Worm (Caenorhabditis elegans) whole organism, L3 larva: ENCODE measurements around the gene F38E1.3.

Experiments
- ZK546.5 ChIP-seq: sonication (generic microtip); optimal IDR thresholded peaks from 2 replicates; lab custom pipeline; 2017; ENCODE audit warnings: missing biosample characterization, missing genetic modification characterization
- aly-2 ChIP-seq: fragments of 150-350 bp; optimal IDR thresholded peaks from 2 replicates; lab custom pipeline; 2014; ENCODE audit warnings: missing biosample characterization, missing genetic modification characterization
- ama-1 ChIP-seq: fragments of 150-350 bp; optimal IDR thresholded peaks from 2 replicates; lab custom pipeline; 2018
- ceh-16 ChIP-seq: sonication (generic microtip); optimal IDR thresholded peaks from 2 replicates; lab custom pipeline; 2017; ENCODE audit warnings: missing biosample characterization, missing genetic modification characterization
- ceh-82 ChIP-seq: fragments of 150-350 bp; optimal IDR thresholded peaks from 2 replicates; lab custom pipeline; 2014; ENCODE audit warnings: missing biosample characterization, missing genetic modification characterization
- ceh-9 ChIP-seq: sonication (generic microtip); optimal IDR thresholded peaks from 2 replicates; lab custom pipeline; 2018; ENCODE audit warnings: missing biosample characterization, missing genetic modification characterization
- daf-12 ChIP-seq: fragments of 150-350 bp; optimal IDR thresholded peaks from 2 replicates; lab custom pipeline; 2014; ENCODE audit warnings: missing biosample characterization, missing genetic modification reagents, missing genetic modification characterization
- egl-5 ChIP-seq: fragments of 150-350 bp; optimal IDR thresholded peaks from 2 replicates; lab custom pipeline; 2017; ENCODE audit warnings: missing biosample characterization, missing genetic modification reagents, missing genetic modification characterization, inconsistent platforms
- elt-1 ChIP-seq: fragments of 150-350 bp; optimal IDR thresholded peaks from 2 replicates; lab custom pipeline; 2014; ENCODE audit warnings: missing biosample characterization, missing genetic modification characterization
- elt-2 ChIP-seq: sonication (generic microtip); optimal IDR thresholded peaks from 2 replicates; lab custom pipeline; 2016; ENCODE audit warnings: missing genetic modification reagents, mild to moderate bottlenecking, missing genetic modification characterization, missing compliant biosample characterization
- elt-3 ChIP-seq, 3 experiments: fragments of 150-350 bp in 1 of 3; sonication (generic microtip) in 2 of 3; optimal IDR thresholded peaks; 2 replicates in 2 of 3; 4 replicates in 1 of 3; lab custom pipeline; 2014 to 2017; ENCODE audit warnings: missing biosample characterization in 3 of 3, missing genetic modification characterization in 3 of 3
- fkh-2 ChIP-seq: fragments of 150-350 bp; optimal IDR thresholded peaks from 2 replicates; lab custom pipeline; 2014; ENCODE audit warnings: missing biosample characterization, missing genetic modification reagents, missing genetic modification characterization
- fos-1 ChIP-seq: fragments of 150-350 bp; optimal IDR thresholded peaks from 2 replicates; lab custom pipeline; 2014; ENCODE audit warnings: missing biosample characterization, missing genetic modification characterization
- lin-39 ChIP-seq: fragments of 150-350 bp; optimal IDR thresholded peaks from 2 replicates; lab custom pipeline; 2018; ENCODE audit warnings: missing biosample characterization, missing genetic modification reagents, missing genetic modification characterization
- lsy-12 ChIP-seq: sonication (generic microtip); optimal IDR thresholded peaks from 2 replicates; lab custom pipeline; 2016; ENCODE audit warnings: mild to moderate bottlenecking, missing genetic modification characterization, missing compliant biosample characterization
- nfya-1 ChIP-seq: sonication (generic microtip); optimal IDR thresholded peaks from 2 replicates; lab custom pipeline; 2017; ENCODE audit warnings: missing genetic modification characterization, mild to moderate bottlenecking, missing compliant biosample characterization, antibody characterized with exemption, moderate library complexity; ENCODE audit not compliant: insufficient read depth
- nhr-11 ChIP-seq: fragments of 150-350 bp; optimal IDR thresholded peaks from 2 replicates; lab custom pipeline; 2014; ENCODE audit warnings: missing biosample characterization, missing genetic modification characterization
- nhr-12 ChIP-seq: fragments of 150-350 bp; optimal IDR thresholded peaks from 2 replicates; lab custom pipeline; 2014; ENCODE audit warnings: missing biosample characterization, missing genetic modification characterization
- nhr-23 ChIP-seq: fragments of 150-350 bp; optimal IDR thresholded peaks from 2 replicates; lab custom pipeline; 2014; ENCODE audit warnings: missing biosample characterization, missing genetic modification reagents, missing genetic modification characterization
- nhr-237 ChIP-seq: fragments of 150-350 bp; optimal IDR thresholded peaks from 2 replicates; lab custom pipeline; 2014; ENCODE audit warnings: missing biosample characterization, missing genetic modification characterization
- nhr-25 ChIP-seq: sonication (generic microtip); optimal IDR thresholded peaks from 2 replicates; lab custom pipeline; 2017; ENCODE audit warnings: missing biosample characterization, missing genetic modification characterization
- nhr-28 ChIP-seq: fragments of 150-350 bp; optimal IDR thresholded peaks from 2 replicates; lab custom pipeline; 2014; ENCODE audit warnings: missing biosample characterization, missing genetic modification characterization
- nhr-76 ChIP-seq: fragments of 150-350 bp; sonication (generic microtip); optimal IDR thresholded peaks from 5 replicates; lab custom pipeline; 2014; ENCODE audit warnings: missing biosample characterization, missing genetic modification characterization
- nhr-77 ChIP-seq: fragments of 150-350 bp; optimal IDR thresholded peaks from 2 replicates; lab custom pipeline; 2014; ENCODE audit warnings: missing biosample characterization, missing genetic modification characterization
- pha-4 ChIP-seq: fragments of 150-350 bp; optimal IDR thresholded peaks from 2 replicates; lab custom pipeline; 2014; ENCODE audit warnings: missing biosample characterization, missing genetic modification reagents, missing genetic modification characterization
- pqm-1 ChIP-seq: fragments of 150-350 bp; optimal IDR thresholded peaks from 2 replicates; lab custom pipeline; 2017; ENCODE audit warnings: missing biosample characterization, missing genetic modification characterization, inconsistent platforms
- sea-2 ChIP-seq: fragments of 150-350 bp; sonication (generic microtip); optimal IDR thresholded peaks from 4 replicates; lab custom pipeline; 2014; ENCODE audit warnings: missing biosample characterization, missing genetic modification reagents, missing genetic modification characterization
- skn-1 ChIP-seq: fragments of 150-350 bp; optimal IDR thresholded peaks from 2 replicates; lab custom pipeline; 2014; ENCODE audit warnings: missing biosample characterization, missing genetic modification characterization
- snpc-4 ChIP-seq: fragments of 150-350 bp; optimal IDR thresholded peaks from 2 replicates; lab custom pipeline; 2014; ENCODE audit warnings: missing biosample characterization, missing genetic modification characterization
- tbx-2 ChIP-seq: sonication (generic microtip); optimal IDR thresholded peaks from 2 replicates; lab custom pipeline; 2016; ENCODE audit warnings: mild to moderate bottlenecking, missing genetic modification characterization, missing compliant biosample characterization
- unc-39 ChIP-seq: sonication (generic microtip); optimal IDR thresholded peaks from 4 replicates; lab custom pipeline; 2017; ENCODE audit warnings: missing biosample characterization, missing genetic modification characterization
- unc-62 ChIP-seq: fragments of 150-350 bp; sonication (generic microtip); optimal IDR thresholded peaks from 4 replicates; lab custom pipeline; 2014; ENCODE audit warnings: missing biosample characterization, missing genetic modification reagents, missing genetic modification characterization
- zag-1 ChIP-seq: fragments of 150-350 bp; optimal IDR thresholded peaks from 2 replicates; lab custom pipeline; 2014; ENCODE audit warnings: missing biosample characterization, missing genetic modification characterization
- ztf-11 ChIP-seq: fragments of 150-350 bp; optimal IDR thresholded peaks from 2 replicates; lab custom pipeline; 2014; ENCODE audit warnings: missing biosample characterization, missing genetic modification characterization
- ztf-4 ChIP-seq: fragments of 150-350 bp; optimal IDR thresholded peaks from 2 replicates; lab custom pipeline; 2014; ENCODE audit warnings: missing biosample characterization, missing genetic modification characterization

Gene F38E1.3

ce11 chrV:8375419-8375818 lies 530 bp upstream of the F38E1.3 start, which contains the start of gene F38E1.10:
F38E1.10 (minus strand) TSS chrV:8375519.
- TF ChIP-seq nhr-12 (tag; lab: Kevin White, UChicago) (no peak), lsy-12 (tag; lab: Kevin White, UChicago) (no peak), skn-1 (tag; lab: Kevin White, UChicago) (no peak), ztf-11 (tag; lab: Kevin White, UChicago) (no peak)

- TF ChIP-seq nhr-11 (tag; lab: Kevin White, UChicago) (no peak), snpc-4 (tag; lab: Kevin White, UChicago) (no peak), nhr-76 (no peak), aly-2 (no peak), unc-39 (tag; lab: Kevin White, UChicago) (no peak), ztf-11 (tag; lab: Kevin White, UChicago) (no peak), elt-3 (tag; optimal IDR thresholded peaks at IDR 0.05; lab: Kevin White, UChicago) (no peak), unc-62 (GFP tag; lab: Kevin White, UChicago) (no peak), ceh-9 (tag; lab: Kevin White, UChicago) (no peak), fkh-2 (tag; lab: Kevin White, UChicago) (no peak), egl-5 (no peak), sea-2 (GFP tag; lab: Kevin White, UChicago) (no peak), tbx-2 (no peak), nhr-23 (tag; lab: Kevin White, UChicago) (no peak), ama-1 (lab: Kevin White, UChicago) (no peak)
Observed at ce11 chrV:8379206-8379605, 3.3 kb downstream of the F38E1.3 start, which contains the start of gene F52E1.5. F52E1.5 (plus strand) TSS chrV:8379506.

DNA sequence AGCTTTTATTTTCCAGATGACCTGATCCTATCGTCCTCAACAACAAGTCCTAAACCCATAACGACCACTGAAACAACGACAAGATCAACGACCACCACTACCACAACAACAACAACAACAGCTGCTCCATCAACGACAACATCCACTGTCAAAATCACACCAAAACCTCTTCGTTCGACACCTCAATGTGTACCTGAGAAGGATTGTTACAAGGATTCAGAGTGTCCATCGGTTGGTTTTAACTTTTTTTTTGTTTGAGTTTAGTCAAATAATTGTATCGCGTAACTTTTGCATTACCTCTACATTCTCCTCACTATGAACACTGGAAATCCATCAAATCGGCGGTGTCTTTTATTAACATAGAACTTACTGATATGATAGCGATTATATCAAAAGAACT lies 4.1 kb downstream of the F38E1.3 start:
- no peak for TF ChIP-seq nhr-76
- no peak for TF ChIP-seq nhr-25 (tag; lab: Kevin White, UChicago)
- no peak for TF ChIP-seq lin-39
- TF ChIP-seq, all 47 proteins: peak for 0

DNA sequence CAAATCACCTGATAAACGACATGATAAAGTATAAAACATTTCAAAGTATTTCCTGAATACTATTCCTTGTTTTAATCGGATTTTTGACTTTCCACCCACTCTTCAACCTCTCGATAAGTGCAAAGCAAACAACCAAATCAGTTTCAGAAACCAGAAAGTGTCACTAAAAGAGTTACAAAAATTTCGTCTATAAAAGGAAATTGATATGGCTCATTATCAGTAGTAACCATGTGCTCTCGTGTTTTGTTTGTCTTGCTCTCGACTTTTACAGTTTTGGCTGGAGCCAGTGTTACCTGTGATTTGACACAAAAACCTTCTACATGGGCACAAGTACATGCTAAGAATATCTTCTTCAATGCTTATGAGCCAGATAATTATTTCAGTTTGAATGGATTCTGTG lies 7.8 kb downstream of the F38E1.3 start, which contains the start of gene F52E1.14:
TSS of gene F52E1.14 (plus strand) at position 207 of the 400 bp plus-strand sequence.
- TF ChIP-seq unc-39 (tag; lab: Kevin White, UChicago) = no peak
- peak; percentile 30 for TF ChIP-seq pha-4
- TF ChIP-seq ztf-4 (tag; lab: Kevin White, UChicago) = no peak
- no peak for TF ChIP-seq egl-5
- no peak for TF ChIP-seq fkh-2 (tag; lab: Kevin White, UChicago)
- TF ChIP-seq elt-1 (tag; lab: Kevin White, UChicago) = no peak
- TF ChIP-seq elt-2 (tag; lab: Kevin White, UChicago) = peak; percentile 94
- TF ChIP-seq nfya-1 (tag; lab: Kevin White, UChicago) = no peak
- no peak for TF ChIP-seq nhr-12 (tag; lab: Kevin White, UChicago)
- peak; percentile 90 for TF ChIP-seq pqm-1 (tag; lab: Kevin White, UChicago)
- no peak for TF ChIP-seq ZK546.5 (tag; lab: Kevin White, UChicago)

DNA sequence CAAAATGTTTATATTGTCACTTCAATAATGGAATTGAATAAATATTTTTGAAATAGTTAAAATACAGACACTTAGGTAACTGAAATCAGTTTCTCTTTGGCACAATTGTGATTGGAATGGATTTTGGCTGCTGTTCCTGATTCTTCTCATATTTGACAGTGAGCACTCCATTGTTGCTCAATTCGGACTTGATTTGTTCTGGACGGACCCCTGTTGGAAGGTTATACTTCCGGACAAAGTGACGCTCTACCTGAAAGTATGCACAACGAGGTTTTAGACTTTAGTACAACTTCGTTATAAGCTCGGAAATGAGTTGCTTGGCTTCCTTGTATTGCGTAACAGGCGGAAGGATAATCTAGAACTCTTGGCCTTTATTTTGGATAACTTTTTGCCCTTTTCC lies 8.9 kb downstream of the F38E1.3 start:
- TF ChIP-seq nhr-25 (tag; lab: Kevin White, UChicago) = no peak
- no peak for TF ChIP-seq nhr-237 (tag; lab: Kevin White, UChicago)
- no peak for TF ChIP-seq elt-3 (tag; optimal IDR thresholded peaks at IDR 0.05; lab: Kevin White, UChicago)
- TF ChIP-seq zag-1 (tag; lab: Kevin White, UChicago) = no peak
- no peak for TF ChIP-seq unc-39 (tag; lab: Kevin White, UChicago)
- no peak for TF ChIP-seq ceh-16 (tag; lab: Kevin White, UChicago)
- peak; percentile 47 for TF ChIP-seq fos-1 (tag; lab: Kevin White, UChicago)

ce11 chrV:8385879-8386530 lies 10.1 kb downstream of the F38E1.3 start, which contains the start of gene hsp-17:
hsp-17 (minus strand) TSS chrV:8385929.
- TF ChIP-seq ama-1 (lab: Kevin White, UChicago) (no peak), tbx-2 (no peak), daf-12 (tag; lab: Kevin White, UChicago) (no peak), pqm-1 (tag; lab: Kevin White, UChicago) (peak; percentile 55), fkh-2 (tag; lab: Kevin White, UChicago) (no peak), nhr-12 (tag; lab: Kevin White, UChicago) (no peak), nhr-28 (no peak), ceh-82 (tag; lab: Kevin White, UChicago) (no peak), elt-2 (tag; lab: Kevin White, UChicago) (peak; percentile 75), nhr-77 (tag; lab: Kevin White, UChicago) (no peak), pha-4 (no peak)
- TF ChIP-seq, all 47 proteins: peak for 2
